Fruit fly (Drosophila melanogaster) whole organism, prepupa: ENCODE data around the gene CG15201.

Experiments
- Blimp-1 ChIP-seq: fragments of 200-800 bp; sonication (Bioruptor generic); optimal IDR thresholded peaks from 3 replicates; lab custom pipeline; 2017; ENCODE audit warnings: missing biosample characterization, missing genetic modification characterization, mild to moderate bottlenecking, moderate library complexity, missing genetic modification reagents
- CG10631 ChIP-seq: fragments of 200-800 bp; sonication (Bioruptor generic); optimal IDR thresholded peaks from 2 replicates; lab custom pipeline; 2016; ENCODE audit warnings: missing biosample characterization, missing genetic modification characterization
- CG10669 ChIP-seq: fragments of 200-800 bp; sonication (Bioruptor generic); optimal IDR thresholded peaks from 3 replicates; lab custom pipeline; 2018; ENCODE audit warnings: missing biosample characterization, mild to moderate bottlenecking, missing genetic modification characterization, moderate library complexity
- CG15336 ChIP-seq: fragments of 200-800 bp; sonication (Bioruptor generic); IDR thresholded peaks from 2 replicates; pipeline ENCODE4 v1.3.6; 2022; ENCODE audit warnings: missing biosample characterization, missing genetic modification characterization
- CG1621 ChIP-seq: fragments of 200-800 bp; sonication (Bioruptor generic); optimal IDR thresholded peaks from 3 replicates; lab custom pipeline; 2018; ENCODE audit warnings: missing biosample characterization, mild to moderate bottlenecking, missing genetic modification characterization
- CG3032 ChIP-seq: fragments of 200-800 bp; optimal IDR thresholded peaks from 2 replicates; lab custom pipeline; 2019; ENCODE audit warnings: missing biosample characterization, mild to moderate bottlenecking, missing genetic modification characterization, moderate library complexity
- CG34406 ChIP-seq: fragments of 200-800 bp; sonication (Bioruptor generic); optimal IDR thresholded peaks from 3 replicates; lab custom pipeline; 2016; ENCODE audit warnings: missing biosample characterization, missing genetic modification characterization
- CG4318 ChIP-seq: fragments of 200-800 bp; sonication (Bioruptor generic); optimal IDR thresholded peaks from 3 replicates; lab custom pipeline; 2017; ENCODE audit warnings: missing biosample characterization, mild to moderate bottlenecking, missing genetic modification characterization
- CG6163 ChIP-seq: fragments of 200-800 bp; sonication (Bioruptor generic); IDR thresholded peaks from 3 replicates; pipeline ENCODE4 v1.3.6; 2022; ENCODE audit warnings: missing biosample characterization, missing genetic modification characterization
- CG6276 ChIP-seq: fragments of 200-800 bp; sonication (Bioruptor generic); optimal IDR thresholded peaks from 2 replicates; lab custom pipeline; 2017; ENCODE audit warnings: missing biosample characterization, mild to moderate bottlenecking, missing genetic modification characterization
- CG8119 ChIP-seq: fragments of 200-800 bp; sonication (Bioruptor generic); IDR thresholded peaks from 3 replicates; pipeline ENCODE4 v1.3.6; 2022; ENCODE audit warnings: missing biosample characterization, missing genetic modification characterization
- CG8319 ChIP-seq: fragments of 200-800 bp; sonication (Bioruptor generic); optimal IDR thresholded peaks from 3 replicates; lab custom pipeline; 2016; ENCODE audit warnings: missing biosample characterization, missing genetic modification characterization
- CG8632 ChIP-seq: fragments of 200-800 bp; sonication (Bioruptor generic); optimal IDR thresholded peaks from 3 replicates; lab custom pipeline; 2016; ENCODE audit warnings: missing biosample characterization, missing genetic modification characterization
- CG9139 ChIP-seq: fragments of 200-800 bp; sonication (Bioruptor generic); optimal IDR thresholded peaks from 3 replicates; lab custom pipeline; 2017; ENCODE audit warnings: missing biosample characterization, mild to moderate bottlenecking, missing genetic modification characterization
- Eip75B ChIP-seq: fragments of 200-800 bp; sonication (Bioruptor generic); optimal IDR thresholded peaks from 3 replicates; lab custom pipeline; 2016; ENCODE audit warnings: missing biosample characterization, missing genetic modification characterization
- Gug ChIP-seq: fragments of 200-800 bp; sonication (Bioruptor generic); IDR thresholded peaks from 2 replicates; pipeline ENCODE4 v1.3.6; 2022; ENCODE audit warnings: missing biosample characterization, missing genetic modification characterization
- Hr38 ChIP-seq: sonication (Bioruptor generic); optimal IDR thresholded peaks from 2 replicates; lab custom pipeline; 2016; ENCODE audit warnings: missing biosample characterization, missing genetic modification characterization
- Hr39 ChIP-seq: fragments of 200-800 bp; sonication (Bioruptor generic); optimal IDR thresholded peaks from 2 replicates; lab custom pipeline; 2016; ENCODE audit warnings: missing biosample characterization, missing genetic modification characterization
- Met ChIP-seq: fragments of 200-800 bp; sonication (Bioruptor generic); optimal IDR thresholded peaks from 3 replicates; lab custom pipeline; 2016; ENCODE audit warnings: missing biosample characterization, missing genetic modification characterization
- OdsH ChIP-seq: fragments of 200-800 bp; sonication (Bioruptor generic); optimal IDR thresholded peaks from 3 replicates; lab custom pipeline; 2016; ENCODE audit warnings: missing biosample characterization, missing genetic modification characterization
- Smox ChIP-seq: fragments of 200-800 bp; sonication (Bioruptor generic); optimal IDR thresholded peaks from 3 replicates; lab custom pipeline; 2016; ENCODE audit warnings: missing biosample characterization, missing genetic modification characterization
- Sox14 ChIP-seq: fragments of 200-800 bp; sonication (Bioruptor generic); optimal IDR thresholded peaks from 3 replicates; lab custom pipeline; 2016; ENCODE audit warnings: missing biosample characterization, missing genetic modification characterization
- Sox15 ChIP-seq: fragments of 200-800 bp; sonication (Bioruptor generic); optimal IDR thresholded peaks from 3 replicates; lab custom pipeline; 2016; ENCODE audit warnings: missing biosample characterization, missing genetic modification characterization
- achi ChIP-seq: fragments of 200-800 bp; sonication (Bioruptor generic); optimal IDR thresholded peaks from 3 replicates; lab custom pipeline; 2016; ENCODE audit warnings: missing biosample characterization, missing genetic modification characterization
- dac ChIP-seq: fragments of 200-800 bp; sonication (Bioruptor generic); optimal IDR thresholded peaks from 2 replicates; lab custom pipeline; 2017; ENCODE audit warnings: missing biosample characterization, mild to moderate bottlenecking, missing genetic modification characterization
- dsx ChIP-seq: fragments of 200-800 bp; optimal IDR thresholded peaks from 3 replicates; lab custom pipeline; 2019; ENCODE audit warnings: missing biosample characterization, mild to moderate bottlenecking, missing genetic modification characterization, moderate library complexity; ENCODE audit not compliant: poor library complexity, severe bottlenecking
- eg ChIP-seq: fragments of 200-800 bp; sonication (Bioruptor generic); IDR thresholded peaks from 3 replicates; pipeline ENCODE4 v1.3.6; 2022; ENCODE audit warnings: missing biosample characterization, missing genetic modification characterization
- esn ChIP-seq: fragments of 200-800 bp; sonication (Bioruptor generic); optimal IDR thresholded peaks from 2 replicates; lab custom pipeline; 2016; ENCODE audit warnings: missing biosample characterization, mild to moderate bottlenecking, missing genetic modification characterization, moderate library complexity
- fd85E ChIP-seq: fragments of 200-800 bp; sonication (Bioruptor generic); optimal IDR thresholded peaks from 3 replicates; lab custom pipeline; 2016; ENCODE audit warnings: missing biosample characterization, missing genetic modification characterization
- net ChIP-seq: fragments of 200-800 bp; sonication (Bioruptor generic); optimal IDR thresholded peaks from 3 replicates; lab custom pipeline; 2016; ENCODE audit warnings: missing biosample characterization, missing genetic modification characterization
- salr ChIP-seq, 2 experiments: fragments of 200-800 bp; sonication (Bioruptor generic); optimal IDR thresholded peaks; 3 replicates each; lab custom pipeline; 2016 to 2018; ENCODE audit warnings: missing biosample characterization in 2 of 2, missing genetic modification characterization in 2 of 2, mild to moderate bottlenecking in 1 of 2
- spab ChIP-seq: fragments of 200-800 bp; sonication (Bioruptor generic); optimal IDR thresholded peaks from 2 replicates; lab custom pipeline; 2017; ENCODE audit warnings: missing biosample characterization, mild to moderate bottlenecking, missing genetic modification characterization, missing genetic modification reagents
- svp ChIP-seq: fragments of 200-800 bp; sonication (Bioruptor generic); peaks from one replicate; lab custom pipeline; 2016; ENCODE audit warnings: missing biosample characterization, missing genetic modification characterization
- vri ChIP-seq: fragments of 200-800 bp; sonication (Bioruptor generic); optimal IDR thresholded peaks from 3 replicates; lab custom pipeline; 2016; ENCODE audit warnings: missing biosample characterization, mild to moderate bottlenecking, missing genetic modification characterization

Gene CG15201

DNA sequence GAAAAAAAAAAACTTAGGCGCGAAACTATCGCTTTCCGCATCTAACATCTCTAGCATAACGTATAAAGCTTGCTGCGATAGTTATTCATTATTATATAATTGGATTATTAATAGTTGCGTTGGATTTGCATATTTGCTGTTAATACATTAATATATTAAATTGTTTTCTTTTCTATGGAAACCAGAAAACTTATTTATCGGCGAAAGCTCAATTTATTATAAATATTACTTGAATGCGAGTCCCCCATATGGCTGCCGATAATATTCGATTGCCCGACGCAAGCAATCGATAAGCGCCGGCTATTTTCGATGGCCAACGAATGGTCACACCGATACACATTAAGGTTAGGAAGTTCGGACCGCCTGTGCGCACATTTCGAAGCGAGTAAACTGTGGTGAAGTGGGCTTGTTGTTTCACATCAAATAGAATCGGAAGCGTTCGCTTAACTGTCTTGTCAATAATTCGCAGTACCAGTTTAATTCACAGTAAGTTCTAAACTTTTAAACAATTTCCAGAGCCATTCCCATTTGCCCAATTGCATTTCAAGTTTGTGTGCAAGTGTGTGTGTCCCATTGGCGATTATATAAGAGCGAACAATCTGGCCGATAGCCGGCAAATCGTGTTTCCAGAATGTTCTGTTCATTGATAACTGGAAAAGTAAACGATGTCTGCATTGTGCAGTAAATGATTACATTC, 35.6 kb upstream of the CG15201 start, which contains the start of gene Hsp60A (continued):
- TF ChIP-seq Blimp-1 (GFP tag; lab: Kevin White, UChicago) (no peak), svp (GFP tag; lab: Kevin White, UChicago) (peak; percentile 84), CG10631 (GFP tag; lab: Kevin White, UChicago) (peak; percentile 42), CG10669 (GFP tag; lab: Kevin White, UChicago) (peak; percentile 16), Sox15 (GFP tag; lab: Kevin White, UChicago) (peak; percentile 14), CG6276 (GFP tag; lab: Kevin White, UChicago) (no peak), Hr38 (GFP tag; lab: Kevin White, UChicago) (no peak), Gug (0 out of 2 replicates have a peak, but pooled peaks have one; percentile 15), achi (GFP tag; lab: Kevin White, UChicago) (peak; percentile 52), Met (GFP tag; lab: Kevin White, UChicago) (peak; percentile 54), salr (GFP tag; optimal IDR thresholded peaks at IDR 0.05; lab: Kevin White, UChicago) (peak in 1 of 2 experiments; percentile 31), Sox14 (GFP tag; lab: Kevin White, UChicago) (peak; percentile 26), CG1621 (no peak), CG9139 (GFP tag; lab: Kevin White, UChicago) (no peak), dac (no peak), CG8319 (GFP tag; lab: Kevin White, UChicago) (no peak), vri (GFP tag; lab: Kevin White, UChicago) (peak; percentile 97), spab (GFP tag; lab: Kevin White, UChicago) (no peak), CG34406 (GFP tag; lab: Kevin White, UChicago) (peak; percentile 18)

- peak; percentile 54 for TF ChIP-seq CG15336 (GFP tag; lab: Robert Waterston, UW)
- no peak for TF ChIP-seq net (GFP tag; lab: Kevin White, UChicago)
- peak; percentile 75 for TF ChIP-seq eg (GFP tag; lab: Robert Waterston, UW)
- no peak for TF ChIP-seq dsx (GFP tag; lab: Kevin White, UChicago)
- no peak for TF ChIP-seq Met (GFP tag; lab: Kevin White, UChicago)
- peak; percentile 22 for TF ChIP-seq CG3032
- TF ChIP-seq vri (GFP tag; lab: Kevin White, UChicago): peak; percentile 87
- no peak for TF ChIP-seq Sox14 (GFP tag; lab: Kevin White, UChicago)
- 0 out of 2 replicates have a peak, but pooled peaks have one; percentile 18 for TF ChIP-seq Gug
- peak; percentile 52; the same call in 2 of the 3 replicates for TF ChIP-seq CG8119 (GFP tag; lab: Robert Waterston, UW)
- TF ChIP-seq CG10631 (GFP tag; lab: Kevin White, UChicago): no peak
- TF ChIP-seq Hr39 (GFP tag; lab: Kevin White, UChicago): no peak
- TF ChIP-seq Eip75B (GFP tag; lab: Kevin White, UChicago): no peak
- no peak for TF ChIP-seq OdsH (GFP tag; lab: Kevin White, UChicago)
- TF ChIP-seq Blimp-1 (GFP tag; lab: Kevin White, UChicago): no peak
- no peak for TF ChIP-seq CG34406 (GFP tag; lab: Kevin White, UChicago)
- no peak for TF ChIP-seq salr (GFP tag; optimal IDR thresholded peaks at IDR 0.05; lab: Kevin White, UChicago)
- TF ChIP-seq svp (GFP tag; lab: Kevin White, UChicago): no peak
- no peak for TF ChIP-seq esn (GFP tag; lab: Kevin White, UChicago)
- no peak for TF ChIP-seq CG9139 (GFP tag; lab: Kevin White, UChicago)
- TF ChIP-seq CG6276 (GFP tag; lab: Kevin White, UChicago): no peak
- peak; percentile 23; the same call in 1 of the 3 replicates for TF ChIP-seq CG6163 (GFP tag; lab: Robert Waterston, UW)
- no peak for TF ChIP-seq CG4318 (GFP tag; lab: Kevin White, UChicago)
- TF ChIP-seq CG8632 (GFP tag; lab: Kevin White, UChicago): no peak
- TF ChIP-seq Smox (GFP tag; lab: Kevin White, UChicago): no peak
- no peak for TF ChIP-seq fd85E (GFP tag; lab: Kevin White, UChicago)
- no peak for TF ChIP-seq achi (GFP tag; lab: Kevin White, UChicago)
These were observed 35.0 kb upstream of the CG15201 start for dm6 chrX:11108845-11109450.
